Fruit fly (Drosophila melanogaster) whole organism, embryonic: ENCODE data around the gene Zwilch.
A peak's percentile ranks its signal among the peaks of the same experiment; 100 is the strongest.

Experiments used
- CG10274 ChIP-seq: fragments of 200-800 bp; sonication (Bioruptor generic); optimal IDR thresholded peaks from 3 replicates; lab custom pipeline; 2017; ENCODE audit warnings: missing biosample characterization, mild to moderate bottlenecking, missing genetic modification characterization
- CG10565 ChIP-seq: fragments of 200-800 bp; sonication (Bioruptor generic); optimal IDR thresholded peaks from 3 replicates; lab custom pipeline; 2016; ENCODE audit warnings: missing biosample characterization, mild to moderate bottlenecking, missing genetic modification characterization
- CG14710 ChIP-seq: fragments of 200-800 bp; sonication (Bioruptor generic); optimal IDR thresholded peaks from 3 replicates; lab custom pipeline; 2019; ENCODE audit warnings: missing biosample characterization, mild to moderate bottlenecking, missing genetic modification characterization, moderate library complexity
- CG16815 ChIP-seq: fragments of 200-800 bp; sonication (Bioruptor generic); optimal IDR thresholded peaks from 3 replicates; lab custom pipeline; 2017; ENCODE audit warnings: missing biosample characterization, mild to moderate bottlenecking, missing genetic modification characterization
- CG17612 ChIP-seq: fragments of 200-800 bp; sonication (Bioruptor generic); IDR thresholded peaks from 2 replicates; pipeline ENCODE4 v1.3.6; 2022; ENCODE audit warnings: missing biosample characterization, missing genetic modification characterization
- CG32767 ChIP-seq: fragments of 200-800 bp; sonication (Bioruptor generic); IDR thresholded peaks from 2 replicates; pipeline ENCODE4 v1.3.6; 2022; ENCODE audit warnings: missing biosample characterization, missing genetic modification characterization
- CG32772 ChIP-seq: fragments of 200-800 bp; sonication (Bioruptor generic); IDR thresholded peaks from 2 replicates; pipeline ENCODE4 v1.3.6; 2022; ENCODE audit warnings: missing biosample characterization, missing genetic modification characterization
- CG4360 ChIP-seq: fragments of 200-800 bp; sonication (Bioruptor generic); IDR thresholded peaks from 2 replicates; pipeline ENCODE4 v1.3.6; 2022; ENCODE audit warnings: missing biosample characterization, missing genetic modification characterization
- CG4617 ChIP-seq: fragments of 200-800 bp; sonication (Bioruptor generic); optimal IDR thresholded peaks from 3 replicates; lab custom pipeline; 2016; ENCODE audit warnings: missing biosample characterization, missing genetic modification characterization, borderline replicate concordance
- CG5180 ChIP-seq: fragments of 200-800 bp; sonication (Bioruptor generic); optimal IDR thresholded peaks from 3 replicates; lab custom pipeline; 2017; ENCODE audit warnings: missing biosample characterization, missing genetic modification characterization, mild to moderate bottlenecking, moderate library complexity, missing genetic modification reagents
- CG9797 ChIP-seq: fragments of 200-800 bp; sonication (Bioruptor generic); optimal IDR thresholded peaks from 3 replicates; lab custom pipeline; 2018; ENCODE audit warnings: missing biosample characterization, mild to moderate bottlenecking, missing genetic modification characterization
- CG9817 ChIP-seq: fragments of 200-800 bp; sonication (Bioruptor generic); optimal IDR thresholded peaks from 2 replicates; lab custom pipeline; 2018; ENCODE audit warnings: missing biosample characterization, mild to moderate bottlenecking, missing genetic modification characterization, moderate library complexity
- Dp ChIP-seq: fragments of 200-800 bp; sonication (Bioruptor generic); optimal IDR thresholded peaks from 2 replicates; lab custom pipeline; 2018; ENCODE audit warnings: missing biosample characterization, mild to moderate bottlenecking, missing genetic modification characterization, moderate library complexity
- Dref ChIP-seq: fragments of 200-800 bp; sonication (Bioruptor generic); IDR thresholded peaks from 2 replicates; pipeline ENCODE4 v1.3.6; 2022; ENCODE audit warnings: missing biosample characterization, missing genetic modification characterization
- Ets65A ChIP-seq: fragments of 200-800 bp; sonication (Bioruptor generic); peaks from one replicate; lab custom pipeline; 2016; ENCODE audit warnings: missing biosample characterization, missing genetic modification characterization
- Fer1 ChIP-seq: fragments of 200-800 bp; sonication (Bioruptor generic); optimal IDR thresholded peaks from 2 replicates; lab custom pipeline; 2017; ENCODE audit warnings: missing biosample characterization, mild to moderate bottlenecking, missing genetic modification characterization
- Lpt ChIP-seq: fragments of >200 bp; optimal IDR thresholded peaks from 2 replicates; lab custom pipeline; 2018; ENCODE audit warnings: missing biosample characterization, missing genetic modification characterization
- Med ChIP-seq: fragments of 200-800 bp; sonication (Bioruptor generic); peaks from one replicate; lab custom pipeline; 2016; ENCODE audit warnings: missing biosample characterization, missing genetic modification characterization, mild to moderate bottlenecking, inconsistent platforms, moderate library complexity
- NFAT ChIP-seq: fragments of 200-800 bp; sonication (Bioruptor generic); IDR thresholded peaks from 2 replicates; pipeline ENCODE4 v1.3.6; 2022; ENCODE audit warnings: missing biosample characterization, missing genetic modification characterization
- NK7.1 ChIP-seq: fragments of 200-800 bp; sonication (Bioruptor generic); optimal IDR thresholded peaks from 3 replicates; lab custom pipeline; 2016; ENCODE audit warnings: missing biosample characterization, missing genetic modification characterization
- Pdp1 ChIP-seq, 2 experiments: fragments of 200-800 bp; sonication (Bioruptor generic); optimal IDR thresholded peaks; 3 replicates each; lab custom pipeline; 2016; ENCODE audit warnings: missing biosample characterization in 2 of 2, missing genetic modification characterization in 2 of 2, mild to moderate bottlenecking in 1 of 2, moderate library complexity in 1 of 2
- Rx ChIP-seq: fragments of 200-800 bp; sonication (Bioruptor generic); IDR thresholded peaks from 2 replicates; pipeline ENCODE4 v1.3.6; 2022; ENCODE audit warnings: missing biosample characterization, missing genetic modification characterization
- Scr ChIP-seq: fragments of 200-800 bp; sonication (Bioruptor generic); IDR thresholded peaks from 2 replicates; pipeline ENCODE4 v1.3.6; 2022; ENCODE audit warnings: missing biosample characterization, missing genetic modification characterization; ENCODE audit not compliant: partially characterized antibody
- Sry-β ChIP-seq: fragments of 200-800 bp; sonication (Bioruptor generic); optimal IDR thresholded peaks from 2 replicates; lab custom pipeline; 2018; ENCODE audit warnings: missing biosample characterization, mild to moderate bottlenecking, missing genetic modification characterization, moderate library complexity
- Trl ChIP-seq, 3 experiments: fragments of >200 bp in 2 of 3; fragments of 200-800 bp in 1 of 3; sonication (Bioruptor generic) in 1 of 3; optimal IDR thresholded peaks; 2 replicates in 1 of 3; 3 replicates in 2 of 3; lab custom pipeline; 2016 to 2017; ENCODE audit warnings: missing biosample characterization in 1 of 3, missing genetic modification characterization in 1 of 3
- Xbp1 ChIP-seq: fragments of 200-800 bp; sonication (Bioruptor generic); optimal IDR thresholded peaks from 3 replicates; lab custom pipeline; 2016; ENCODE audit warnings: missing biosample characterization, mild to moderate bottlenecking, missing genetic modification characterization
- ac ChIP-seq: fragments of 200-800 bp; sonication (Bioruptor generic); optimal IDR thresholded peaks from 3 replicates; lab custom pipeline; 2017; ENCODE audit warnings: missing biosample characterization, mild to moderate bottlenecking, missing genetic modification characterization
- cas ChIP-seq: fragments of 200-800 bp; sonication (Bioruptor generic); IDR thresholded peaks from 2 replicates; pipeline ENCODE4 v1.3.6; 2022; ENCODE audit warnings: missing biosample characterization, missing genetic modification characterization
- exex ChIP-seq: fragments of 200-800 bp; sonication (Bioruptor generic); optimal IDR thresholded peaks from 4 replicates; lab custom pipeline; 2018; ENCODE audit warnings: missing biosample characterization, mild to moderate bottlenecking, missing genetic modification characterization, moderate library complexity
- eyg ChIP-seq: fragments of 200-800 bp; sonication (Bioruptor generic); optimal IDR thresholded peaks from 3 replicates; lab custom pipeline; 2016; ENCODE audit warnings: missing biosample characterization, missing genetic modification characterization
- gfzf ChIP-seq: fragments of 200-800 bp; sonication (Bioruptor generic); optimal IDR thresholded peaks from 2 replicates; lab custom pipeline; 2016; ENCODE audit warnings: missing biosample characterization, mild to moderate bottlenecking, missing genetic modification characterization, moderate library complexity
- grau ChIP-seq: fragments of 200-800 bp; optimal IDR thresholded peaks from 3 replicates; lab custom pipeline; 2019; ENCODE audit warnings: missing biosample characterization, mild to moderate bottlenecking, missing genetic modification characterization, moderate library complexity
- grn ChIP-seq: fragments of 200-800 bp; sonication (Bioruptor generic); optimal IDR thresholded peaks from 3 replicates; lab custom pipeline; 2017; ENCODE audit warnings: missing biosample characterization, missing genetic modification characterization
- gsb-n ChIP-seq: fragments of 200-800 bp; sonication (Bioruptor generic); optimal IDR thresholded peaks from 3 replicates; lab custom pipeline; 2018; ENCODE audit warnings: missing biosample characterization, mild to moderate bottlenecking, missing genetic modification characterization
- ham ChIP-seq: fragments of 200-800 bp; sonication (Bioruptor generic); IDR thresholded peaks from 2 replicates; pipeline ENCODE4 v1.3.6; 2022; ENCODE audit warnings: missing biosample characterization, missing genetic modification characterization
- hb ChIP-seq: fragments of 200-800 bp; sonication (Bioruptor generic); IDR thresholded peaks from 3 replicates; pipeline ENCODE4 v1.3.6; 2022; ENCODE audit warnings: missing biosample characterization, missing genetic modification characterization; ENCODE audit not compliant: partially characterized antibody
- maf-S ChIP-seq: fragments of 200-800 bp; sonication (Bioruptor generic); optimal IDR thresholded peaks from 2 replicates; lab custom pipeline; 2016; ENCODE audit warnings: missing biosample characterization, missing genetic modification characterization
- mirr ChIP-seq: fragments of 200-800 bp; sonication (Bioruptor generic); optimal IDR thresholded peaks from 3 replicates; lab custom pipeline; 2018; ENCODE audit warnings: missing biosample characterization, mild to moderate bottlenecking, missing genetic modification characterization
- nau ChIP-seq: fragments of 200-800 bp; sonication (Bioruptor generic); optimal IDR thresholded peaks from 3 replicates; lab custom pipeline; 2017; ENCODE audit warnings: missing biosample characterization, mild to moderate bottlenecking, missing genetic modification characterization, missing genetic modification reagents
- pan ChIP-seq, 4 experiments: fragments of >200 bp in 3 of 4; fragments of 200-800 bp in 1 of 4; sonication (Bioruptor generic) in 1 of 4; optimal IDR thresholded peaks in 3 of 4; IDR thresholded peaks in 1 of 4; 2 replicates each; pipeline versions ENCODE4 v1.3.6 to Lab custom; 2017 to 2022; ENCODE audit warnings: missing biosample characterization in 2 of 4, missing genetic modification characterization in 2 of 4, mixed read lengths in 1 of 4
- pho ChIP-seq: fragments of 200-800 bp; sonication (Bioruptor generic); optimal IDR thresholded peaks from 2 replicates; lab custom pipeline; 2016; ENCODE audit warnings: missing biosample characterization, missing genetic modification characterization
- pum ChIP-seq: fragments of 200-800 bp; sonication (Bioruptor generic); optimal IDR thresholded peaks from 2 replicates; lab custom pipeline; 2016; ENCODE audit warnings: missing biosample characterization, missing genetic modification characterization
- sens ChIP-seq: fragments of 200-800 bp; sonication (Bioruptor generic); peaks from one replicate; lab custom pipeline; 2016; ENCODE audit warnings: missing biosample characterization, missing genetic modification characterization
- sqz ChIP-seq: fragments of 200-800 bp; sonication (Bioruptor generic); optimal IDR thresholded peaks from 3 replicates; lab custom pipeline; 2018; ENCODE audit warnings: missing biosample characterization, mild to moderate bottlenecking, missing genetic modification characterization
- sr ChIP-seq: fragments of 200-800 bp; sonication (Bioruptor generic); IDR thresholded peaks from 3 replicates; pipeline ENCODE4 v1.3.6; 2022; ENCODE audit warnings: missing biosample characterization, missing genetic modification characterization
- ssp ChIP-seq: fragments of 200-800 bp; sonication (Bioruptor generic); IDR thresholded peaks from 2 replicates; pipeline ENCODE4 v1.3.6; 2022; ENCODE audit warnings: missing biosample characterization, missing genetic modification characterization
- stc ChIP-seq: fragments of 200-800 bp; sonication (Bioruptor generic); IDR thresholded peaks from 2 replicates; pipeline ENCODE4 v1.3.6; 2022; ENCODE audit warnings: missing biosample characterization, missing genetic modification characterization
- tio ChIP-seq: fragments of 200-800 bp; sonication (Bioruptor generic); optimal IDR thresholded peaks from 2 replicates; lab custom pipeline; 2017; ENCODE audit warnings: missing biosample characterization, missing genetic modification characterization, inconsistent platforms
- toy ChIP-seq: fragments of 200-800 bp; sonication (Bioruptor generic); IDR thresholded peaks from 2 replicates; pipeline ENCODE4 v1.3.6; 2022; ENCODE audit warnings: missing biosample characterization, missing genetic modification characterization
- vnd ChIP-seq: fragments of 200-800 bp; sonication (Bioruptor generic); IDR thresholded peaks from 3 replicates; pipeline ENCODE4 v1.3.6; 2022; ENCODE audit warnings: missing biosample characterization, missing genetic modification characterization; ENCODE audit not compliant: partially characterized antibody

The Zwilch gene

DNA sequence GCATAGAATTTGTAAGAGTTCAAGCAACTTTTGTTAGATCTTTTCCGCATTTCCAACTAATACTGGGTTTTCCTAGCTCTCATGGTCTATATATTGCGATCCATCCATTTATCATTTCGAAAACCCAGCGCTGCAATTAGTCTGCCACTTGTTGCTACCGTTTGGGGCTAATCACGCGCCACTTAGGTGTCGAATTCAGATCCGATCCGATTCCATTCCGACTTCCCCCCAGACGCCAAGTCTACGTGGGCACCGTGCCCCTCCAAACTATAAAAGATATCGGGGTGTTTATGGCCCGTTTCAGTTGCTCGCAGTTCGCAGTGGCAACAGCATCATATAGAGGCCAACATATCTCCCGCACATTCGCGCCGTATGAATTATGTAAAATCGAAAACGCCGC is 44.1 kb upstream of the Zwilch start, which contains the start of gene CAH6:
Gene CAH6 (plus strand): TSS at position 301 of the 400 bp plus-strand sequence.
- no peak for TF ChIP-seq ssp
- peak; percentile 59 for TF ChIP-seq Med (GFP tag; lab: Kevin White, UChicago)
- no peak for TF ChIP-seq pum
- no peak for TF ChIP-seq mirr
- no peak for TF ChIP-seq grau (tag; lab: Kevin White, UChicago)
- no peak for TF ChIP-seq Lpt (GFP tag; lab: Kevin White, UChicago)
- TF ChIP-seq CG17612 (GFP tag; lab: Robert Waterston, UW): no peak
- no peak for TF ChIP-seq Rx (GFP tag; lab: Robert Waterston, UW)
- TF ChIP-seq cas: no peak
- no peak for TF ChIP-seq Dref
- TF ChIP-seq exex (tag; lab: Kevin White, UChicago): peak; percentile 21
- peak; percentile 71 for TF ChIP-seq Ets65A (GFP tag; lab: Kevin White, UChicago)
- peak; percentile 22 for TF ChIP-seq sens (GFP tag; lab: Kevin White, UChicago)
- no peak for TF ChIP-seq tio (GFP tag; lab: Kevin White, UChicago)
- TF ChIP-seq pan (optimal IDR thresholded peaks at IDR 0.05; lab: Kevin White, UChicago): no peak
- no peak for TF ChIP-seq pan (GFP tag; optimal IDR thresholded peaks at IDR 0.05 in 1 of 2, IDR thresholded peaks at IDR 0.05 in 1 of 2)

DNA sequence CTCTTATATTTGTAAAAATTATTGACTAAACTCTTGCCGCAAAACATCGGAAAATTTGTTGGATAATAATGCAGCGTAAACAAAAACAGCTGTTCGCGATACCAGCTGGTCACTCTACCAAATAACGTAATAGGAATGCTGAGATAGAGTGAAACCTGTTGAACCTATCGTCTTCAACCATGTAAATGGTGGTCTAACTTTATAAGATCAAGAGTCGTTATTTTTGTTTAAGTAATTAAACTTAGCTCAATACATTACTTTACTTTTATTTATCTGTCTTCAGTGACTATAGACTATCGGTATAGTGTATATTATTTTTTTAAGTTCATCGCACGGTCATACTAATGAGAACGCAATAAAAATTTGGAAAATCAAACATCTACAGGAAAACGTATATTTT is 41.6 kb upstream of the Zwilch start, which contains the start of the genes CG1750 and spn-F:
Gene CG1750 (minus strand): TSS at position 93 of the 400 bp plus-strand sequence.
Gene spn-F (plus strand): TSS at position 320 of the 400 bp plus-strand sequence.
- peak; percentile 78 for TF ChIP-seq Scr (GFP tag; lab: Robert Waterston, UW)
- TF ChIP-seq sqz (GFP tag; lab: Kevin White, UChicago): no peak
- no peak for TF ChIP-seq stc (GFP tag; lab: Robert Waterston, UW)
- TF ChIP-seq nau (GFP tag; lab: Kevin White, UChicago): no peak
- no peak for TF ChIP-seq tio (GFP tag; lab: Kevin White, UChicago)
- no peak for TF ChIP-seq CG16815 (GFP tag; lab: Kevin White, UChicago)
- TF ChIP-seq sr: no peak
- no peak for TF ChIP-seq Trl (optimal IDR thresholded peaks at IDR 0.05; lab: Kevin White, UChicago)
- no peak for TF ChIP-seq Trl (GFP tag; optimal IDR thresholded peaks at IDR 0.05; lab: Kevin White, UChicago)
- no peak for TF ChIP-seq vnd (GFP tag; lab: Robert Waterston, UW)
- no peak for TF ChIP-seq NFAT (GFP tag; lab: Robert Waterston, UW)
- TF ChIP-seq CG10274 (GFP tag; lab: Kevin White, UChicago): no peak
- TF ChIP-seq hb (GFP tag; lab: Robert Waterston, UW): no peak
- no peak for TF ChIP-seq CG10565 (GFP tag; lab: Kevin White, UChicago)
- TF ChIP-seq gsb-n (tag; lab: Kevin White, UChicago): peak; percentile 54
- TF ChIP-seq ac (GFP tag; lab: Kevin White, UChicago): no peak
- TF ChIP-seq Dp (GFP tag; lab: Kevin White, UChicago): peak; percentile 14
- no peak for TF ChIP-seq eyg
- no peak for TF ChIP-seq Xbp1 (GFP tag; lab: Kevin White, UChicago)
- no peak for TF ChIP-seq toy (GFP tag; lab: Robert Waterston, UW)
- no peak for TF ChIP-seq CG9817 (tag; lab: Kevin White, UChicago)
- no peak for TF ChIP-seq CG5180
- no peak for TF ChIP-seq ham (GFP tag; lab: Robert Waterston, UW)
- TF ChIP-seq gfzf (GFP tag; lab: Kevin White, UChicago): peak; percentile 81
- no peak for TF ChIP-seq CG32772 (GFP tag; lab: Robert Waterston, UW)
- peak; percentile 64 for TF ChIP-seq CG4617 (GFP tag; lab: Kevin White, UChicago)
- no peak for TF ChIP-seq CG32767
- no peak for TF ChIP-seq Fer1 (GFP tag; lab: Kevin White, UChicago)
- TF ChIP-seq grn: no peak
- TF ChIP-seq CG14710: peak; percentile 50
- peak; percentile 75 for TF ChIP-seq CG9797
- no peak for TF ChIP-seq maf-S
- no peak for TF ChIP-seq NK7.1 (GFP tag; lab: Kevin White, UChicago)
- TF ChIP-seq pho (GFP tag; lab: Kevin White, UChicago): no peak
- peak; percentile 60 for TF ChIP-seq sens (GFP tag; lab: Kevin White, UChicago)
- peak; percentile 28 for TF ChIP-seq Sry-β (GFP tag; lab: Kevin White, UChicago)
- peak in 1 of 2 experiments; percentile 98 for TF ChIP-seq Pdp1 (GFP tag; optimal IDR thresholded peaks at IDR 0.05; lab: Kevin White, UChicago)
- TF ChIP-seq CG4360 (GFP tag; lab: Robert Waterston, UW): no peak
